Worm (Caenorhabditis elegans) whole organism, L2 larva: ENCODE data around the gene srg-6.

Experiments
- C34F6.9 ChIP-seq: fragments of 150-350 bp; optimal IDR thresholded peaks from 2 replicates; lab custom pipeline; 2014; ENCODE audit warnings: missing biosample characterization, missing genetic modification characterization
- F13H6.1 ChIP-seq: sonication (generic microtip); optimal IDR thresholded peaks from 2 replicates; lab custom pipeline; 2016; ENCODE audit warnings: missing genetic modification characterization, missing compliant biosample characterization
- alr-1 ChIP-seq: fragments of 150-350 bp; optimal IDR thresholded peaks from 2 replicates; lab custom pipeline; 2014; ENCODE audit warnings: missing biosample characterization, missing genetic modification characterization
- ceh-16 ChIP-seq: fragments of 150-350 bp; optimal IDR thresholded peaks from 2 replicates; lab custom pipeline; 2014; ENCODE audit warnings: missing biosample characterization, missing genetic modification characterization
- ceh-82 ChIP-seq: fragments of 150-350 bp; optimal IDR thresholded peaks from 2 replicates; lab custom pipeline; 2014; ENCODE audit warnings: missing biosample characterization, missing genetic modification characterization
- crh-2 ChIP-seq: sonication (generic microtip); optimal IDR thresholded peaks from 2 replicates; lab custom pipeline; 2017; ENCODE audit warnings: missing biosample characterization, missing genetic modification characterization
- dmd-4 ChIP-seq: sonication (generic microtip); optimal IDR thresholded peaks from 2 replicates; lab custom pipeline; 2017; ENCODE audit warnings: missing biosample characterization, missing genetic modification characterization
- egl-27 ChIP-seq: sonication (generic microtip); optimal IDR thresholded peaks from 3 replicates; lab custom pipeline; 2017; ENCODE audit warnings: missing biosample characterization, missing genetic modification reagents, missing genetic modification characterization
- elt-1 ChIP-seq: fragments of 150-350 bp; optimal IDR thresholded peaks from 2 replicates; lab custom pipeline; 2014; ENCODE audit warnings: missing biosample characterization, missing genetic modification characterization
- elt-3 ChIP-seq: sonication (generic microtip); optimal IDR thresholded peaks from 2 replicates; lab custom pipeline; 2017; ENCODE audit warnings: missing biosample characterization, missing genetic modification characterization
- fos-1 ChIP-seq: fragments of 150-350 bp; optimal IDR thresholded peaks from 2 replicates; lab custom pipeline; 2014; ENCODE audit warnings: missing biosample characterization, missing genetic modification characterization
- gmeb-1 ChIP-seq: fragments of 150-350 bp; optimal IDR thresholded peaks from 2 replicates; lab custom pipeline; 2014; ENCODE audit warnings: missing biosample characterization, missing genetic modification characterization
- lin-11 ChIP-seq: fragments of 150-350 bp; sonication (generic microtip); optimal IDR thresholded peaks from 2 replicates; lab custom pipeline; 2014; ENCODE audit warnings: missing biosample characterization, missing genetic modification characterization, inconsistent platforms, mixed read lengths
- lin-13 ChIP-seq: fragments of 150-350 bp; optimal IDR thresholded peaks from 2 replicates; lab custom pipeline; 2014; ENCODE audit warnings: missing biosample characterization, missing genetic modification reagents, missing genetic modification characterization
- lin-39 ChIP-seq: fragments of 150-350 bp; optimal IDR thresholded peaks from 2 replicates; lab custom pipeline; 2014; ENCODE audit warnings: missing biosample characterization, missing genetic modification reagents, missing genetic modification characterization
- mab-5 ChIP-seq: fragments of 150-350 bp; optimal IDR thresholded peaks from 2 replicates; lab custom pipeline; 2014; ENCODE audit warnings: missing biosample characterization, missing genetic modification characterization
- mbf-1 ChIP-seq: sonication (generic microtip); optimal IDR thresholded peaks from 2 replicates; lab custom pipeline; 2017; ENCODE audit warnings: missing biosample characterization, missing genetic modification characterization
- mdl-1 ChIP-seq, 2 experiments: fragments of 150-350 bp in 1 of 2; sonication (generic microtip) in 1 of 2; optimal IDR thresholded peaks; 2 replicates each; lab custom pipeline; 2017; ENCODE audit warnings: missing biosample characterization in 2 of 2, missing genetic modification characterization in 2 of 2
- nhr-10 ChIP-seq: sonication (generic microtip); optimal IDR thresholded peaks from 2 replicates; lab custom pipeline; 2017; ENCODE audit warnings: missing biosample characterization, missing genetic modification characterization
- nhr-11 ChIP-seq: fragments of 150-350 bp; optimal IDR thresholded peaks from 2 replicates; lab custom pipeline; 2014; ENCODE audit warnings: missing biosample characterization, missing genetic modification characterization
- nhr-129 ChIP-seq: fragments of 150-350 bp; optimal IDR thresholded peaks from 2 replicates; lab custom pipeline; 2014; ENCODE audit warnings: missing biosample characterization, missing genetic modification characterization
- nhr-21 ChIP-seq: fragments of 150-350 bp; optimal IDR thresholded peaks from 2 replicates; lab custom pipeline; 2014; ENCODE audit warnings: missing biosample characterization, missing genetic modification characterization
- nhr-237 ChIP-seq: fragments of 150-350 bp; optimal IDR thresholded peaks from 2 replicates; lab custom pipeline; 2014; ENCODE audit warnings: missing biosample characterization, missing genetic modification characterization
- nhr-25 ChIP-seq: fragments of 150-350 bp; sonication (generic microtip); optimal IDR thresholded peaks from 3 replicates; lab custom pipeline; 2014; ENCODE audit warnings: missing biosample characterization, missing genetic modification characterization
- nhr-6 ChIP-seq: fragments of 150-350 bp; optimal IDR thresholded peaks from 2 replicates; lab custom pipeline; 2014; ENCODE audit warnings: missing biosample characterization, missing genetic modification characterization
- nhr-77 ChIP-seq: fragments of 150-350 bp; optimal IDR thresholded peaks from 2 replicates; lab custom pipeline; 2014; ENCODE audit warnings: missing biosample characterization, missing genetic modification characterization
- peb-1 ChIP-seq: fragments of 150-350 bp; optimal IDR thresholded peaks from 2 replicates; lab custom pipeline; 2014; ENCODE audit warnings: missing biosample characterization, missing genetic modification characterization
- skn-1 ChIP-seq: sonication (generic microtip); optimal IDR thresholded peaks from 2 replicates; lab custom pipeline; 2017; ENCODE audit warnings: missing biosample characterization, missing genetic modification characterization
- sma-3 ChIP-seq: sonication (generic microtip); optimal IDR thresholded peaks from 2 replicates; lab custom pipeline; 2016; ENCODE audit warnings: missing genetic modification reagents, missing genetic modification characterization, missing compliant biosample characterization
- sma-9 ChIP-seq, 2 experiments: fragments of 150-350 bp in 1 of 2; sonication (generic microtip) in 1 of 2; optimal IDR thresholded peaks; 2 replicates each; lab custom pipeline; 2014 to 2016; ENCODE audit warnings: missing genetic modification characterization in 2 of 2, mild to moderate bottlenecking in 1 of 2, missing biosample characterization in 1 of 2, missing compliant biosample characterization in 1 of 2, missing genetic modification reagents in 1 of 2, moderate library complexity in 1 of 2
- snpc-4 ChIP-seq: fragments of 150-350 bp; optimal IDR thresholded peaks from 2 replicates; lab custom pipeline; 2014; ENCODE audit warnings: missing biosample characterization, missing genetic modification characterization
- unc-39 ChIP-seq: fragments of 150-350 bp; optimal IDR thresholded peaks from 2 replicates; lab custom pipeline; 2014; ENCODE audit warnings: missing biosample characterization, missing genetic modification characterization
- unc-55 ChIP-seq: fragments of 150-350 bp; sonication (generic microtip); optimal IDR thresholded peaks from 3 replicates; lab custom pipeline; 2014; ENCODE audit warnings: missing biosample characterization, missing genetic modification reagents, missing genetic modification characterization
- unc-62 ChIP-seq: fragments of 150-350 bp; optimal IDR thresholded peaks from 2 replicates; lab custom pipeline; 2014; ENCODE audit warnings: missing biosample characterization, missing genetic modification reagents, missing genetic modification characterization
- zag-1 ChIP-seq: fragments of 150-350 bp; optimal IDR thresholded peaks from 2 replicates; lab custom pipeline; 2014; ENCODE audit warnings: missing biosample characterization, missing genetic modification characterization
- ztf-11 ChIP-seq: sonication (generic microtip); optimal IDR thresholded peaks from 2 replicates; lab custom pipeline; 2017; ENCODE audit warnings: missing biosample characterization, missing genetic modification characterization
- ztf-4 ChIP-seq: fragments of 150-350 bp; optimal IDR thresholded peaks from 2 replicates; lab custom pipeline; 2014; ENCODE audit warnings: missing biosample characterization, missing genetic modification characterization

Gene srg-6

DNA sequence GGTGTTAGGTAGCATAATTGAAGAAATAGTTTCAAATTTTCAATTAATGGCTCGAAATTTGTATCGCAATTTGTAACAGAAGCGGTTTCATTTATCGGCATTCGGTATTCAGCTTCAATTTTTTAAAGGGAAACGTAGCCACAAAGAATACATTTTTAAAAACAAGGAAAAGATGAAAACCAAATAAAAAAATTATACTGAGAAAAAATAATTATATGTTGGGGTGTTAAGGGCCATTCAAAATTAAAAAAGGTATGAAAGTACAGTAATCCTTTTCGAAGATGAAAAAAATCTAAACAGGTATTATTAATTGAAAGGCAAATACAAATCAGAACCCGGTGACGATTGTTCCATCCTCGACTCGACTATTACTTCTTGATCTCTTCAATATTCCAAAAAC, 7.5 kb downstream of the srg-6 start, which contains the start of gene srg-1:
srg-1 (minus strand) TSS at position 101 of the 400 bp plus-strand sequence.
- TF ChIP-seq nhr-10 (tag; lab: Kevin White, UChicago): no peak
- no peak for TF ChIP-seq gmeb-1 (tag; lab: Kevin White, UChicago)
- no peak for TF ChIP-seq mdl-1 (tag; optimal IDR thresholded peaks at IDR 0.05; lab: Kevin White, UChicago)
- TF ChIP-seq nhr-77: no peak
- TF ChIP-seq zag-1 (tag; lab: Kevin White, UChicago): no peak
- TF ChIP-seq lin-39 (tag; lab: Kevin White, UChicago): no peak
- TF ChIP-seq nhr-25 (tag; lab: Kevin White, UChicago): no peak
- no peak for TF ChIP-seq mbf-1 (tag; lab: Kevin White, UChicago)
- TF ChIP-seq C34F6.9 (tag; lab: Kevin White, UChicago): no peak
- no peak for TF ChIP-seq ztf-4 (tag; lab: Kevin White, UChicago)
- TF ChIP-seq lin-11 (tag; lab: Kevin White, UChicago): no peak
- no peak for TF ChIP-seq nhr-11 (tag; lab: Kevin White, UChicago)
- TF ChIP-seq peb-1 (tag; lab: Kevin White, UChicago): no peak
- TF ChIP-seq nhr-237 (tag; lab: Kevin White, UChicago): no peak

DNA sequence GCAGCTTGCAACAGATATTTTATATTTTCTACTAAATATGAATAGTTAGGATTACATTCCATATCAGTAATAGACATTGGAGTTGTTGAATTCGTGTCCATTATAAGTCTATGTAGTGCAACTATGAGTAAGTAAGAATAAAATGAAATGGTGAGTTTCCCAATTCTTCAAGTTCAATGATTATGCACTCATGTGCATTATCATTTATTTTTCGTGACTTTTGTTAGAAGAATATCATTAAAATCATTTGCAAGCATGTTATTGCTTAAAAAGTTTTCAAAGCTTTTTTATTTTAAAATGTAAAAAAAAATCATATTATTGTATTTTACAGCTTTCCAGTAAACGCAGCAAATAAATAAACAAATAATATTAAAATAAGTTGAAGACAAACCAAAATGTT, 9.1 kb downstream of the srg-6 start, which contains the start of gene srg-9:
srg-9 (minus strand) TSS at position 101 of the 400 bp plus-strand sequence.
- TF ChIP-seq peb-1 (tag; lab: Kevin White, UChicago) (no peak), elt-3 (tag; lab: Kevin White, UChicago) (no peak), mab-5 (tag; lab: Kevin White, UChicago) (no peak), mbf-1 (tag; lab: Kevin White, UChicago) (no peak)
- TF ChIP-seq, all 48 proteins: peak for 0

DNA sequence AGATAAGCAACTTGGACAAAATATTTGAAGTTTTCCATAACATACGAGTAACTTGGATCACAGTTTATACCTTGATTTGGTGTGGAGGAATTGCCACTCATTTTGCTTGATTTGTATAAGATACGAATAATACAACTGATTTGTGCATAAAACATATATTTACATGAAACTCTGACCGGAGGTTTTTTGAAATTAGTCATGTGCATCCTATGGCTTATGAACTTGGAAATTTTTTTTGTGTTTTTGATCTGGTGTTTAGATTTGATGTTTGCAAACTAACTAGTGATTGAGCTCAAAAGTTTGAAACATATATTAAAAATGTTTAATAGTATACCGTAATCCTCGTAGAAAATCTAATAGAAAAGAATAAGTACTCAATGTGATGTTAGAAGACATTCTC, 11.1 kb downstream of the srg-6 start, which contains the start of gene srg-8:
srg-8 (minus strand) TSS at position 101 of the 400 bp plus-strand sequence.
- no peak for TF ChIP-seq egl-27 (tag; lab: Kevin White, UChicago)
- no peak for TF ChIP-seq ceh-82 (tag; lab: Kevin White, UChicago)
- no peak for TF ChIP-seq lin-11 (tag; lab: Kevin White, UChicago)
- no peak for TF ChIP-seq unc-55 (GFP tag; lab: Kevin White, UChicago)
- TF ChIP-seq nhr-21 (tag; lab: Kevin White, UChicago): no peak
- no peak for TF ChIP-seq elt-1 (tag; lab: Kevin White, UChicago)
- no peak for TF ChIP-seq fos-1
- no peak for TF ChIP-seq nhr-6 (tag; lab: Kevin White, UChicago)
- TF ChIP-seq dmd-4 (tag; lab: Kevin White, UChicago): no peak
- TF ChIP-seq peb-1 (tag; lab: Kevin White, UChicago): no peak
- TF ChIP-seq lin-13 (GFP tag; lab: Kevin White, UChicago): no peak
- TF ChIP-seq elt-3 (tag; lab: Kevin White, UChicago): no peak
- no peak for TF ChIP-seq mbf-1 (tag; lab: Kevin White, UChicago)

ce11 chrIII:6251511-6251910, 14.3 kb downstream of the srg-6 start, which contains the start of gene amdh-1:
Gene amdh-1 (plus strand): TSS chrIII:6251811.
- TF ChIP-seq dmd-4 (tag; lab: Kevin White, UChicago) (no peak), C34F6.9 (tag; lab: Kevin White, UChicago) (no peak), nhr-77 (no peak)

DNA sequence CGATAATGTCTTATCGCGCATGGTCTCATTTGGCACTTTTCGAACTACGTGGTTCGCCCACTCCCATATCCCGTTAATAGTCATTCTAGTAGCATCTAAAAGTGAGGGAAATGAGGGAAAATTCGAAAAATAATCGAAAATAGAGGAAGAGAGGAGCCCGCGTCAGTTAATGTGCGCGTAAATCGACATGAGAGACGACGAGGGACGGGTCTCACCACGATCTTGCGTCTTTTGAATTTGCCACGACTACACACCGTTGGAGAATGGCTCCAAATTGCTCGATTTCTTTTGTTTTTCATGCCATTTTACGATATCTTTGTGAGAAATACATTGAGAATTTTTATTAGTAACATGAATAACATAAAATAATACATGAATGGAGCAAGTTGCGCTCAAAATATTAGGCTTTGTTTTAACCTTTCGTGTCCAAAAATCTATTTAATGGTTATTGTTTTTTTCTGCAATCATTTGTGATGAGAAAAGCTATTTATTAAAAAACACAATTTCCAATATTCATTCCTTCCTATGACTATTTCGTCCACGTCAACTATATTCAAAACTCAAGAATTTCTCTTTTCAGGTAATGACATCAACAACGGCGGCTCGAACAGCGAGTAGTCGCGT, 17.6 kb downstream of the srg-6 start, which contains the start of the genes gen-1 and stt-3:
gen-1 (minus strand) TSS at position 95 of the 624 bp plus-strand sequence.
stt-3 (plus strand) TSS at position 574 of the 624 bp plus-strand sequence.
- no peak for TF ChIP-seq ceh-16 (tag; lab: Kevin White, UChicago)
- TF ChIP-seq alr-1 (tag; lab: Kevin White, UChicago): no peak
- peak; percentile 18 for TF ChIP-seq C34F6.9 (tag; lab: Kevin White, UChicago)
- TF ChIP-seq fos-1: no peak
- TF ChIP-seq nhr-129 (tag; lab: Kevin White, UChicago): peak; percentile 43
- no peak for TF ChIP-seq unc-39 (tag; lab: Kevin White, UChicago)
- TF ChIP-seq crh-2 (tag; lab: Kevin White, UChicago): peak; percentile 86

- TF ChIP-seq nhr-6 (tag; lab: Kevin White, UChicago) (no peak), elt-1 (tag; lab: Kevin White, UChicago) (no peak), unc-62 (GFP tag; lab: Kevin White, UChicago) (no peak), C34F6.9 (tag; lab: Kevin White, UChicago) (no peak), nhr-25 (tag; lab: Kevin White, UChicago) (no peak), ztf-11 (no peak), lin-13 (GFP tag; lab: Kevin White, UChicago) (no peak), snpc-4 (tag; lab: Kevin White, UChicago) (no peak), unc-55 (GFP tag; lab: Kevin White, UChicago) (no peak), sma-3 (GFP tag; lab: Kevin White, UChicago) (no peak), dmd-4 (tag; lab: Kevin White, UChicago) (no peak), skn-1 (tag; lab: Kevin White, UChicago) (no peak), F13H6.1 (no peak), ztf-4 (tag; lab: Kevin White, UChicago) (no peak), alr-1 (tag; lab: Kevin White, UChicago) (no peak), lin-39 (tag; lab: Kevin White, UChicago) (no peak), fos-1 (no peak), sma-9 (GFP tag; optimal IDR thresholded peaks at IDR 0.05; lab: Kevin White, UChicago) (no peak), sma-9 (tag; optimal IDR thresholded peaks at IDR 0.05; lab: Kevin White, UChicago) (no peak), nhr-21 (tag; lab: Kevin White, UChicago) (no peak)
Measured at ce11 chrIII:6245728-6246127, 20.1 kb downstream of the srg-6 start, which contains the start of gene bcas-2. Gene bcas-2 (minus strand): TSS chrIII:6245828.
